Fruit fly (Drosophila melanogaster) whole organism: ENCODE measurements around the gene CG4313.

Source experiments
- CG8478 ChIP-seq: fragments of >200 bp; optimal IDR thresholded peaks from 2 replicates; lab custom pipeline; 2018; ENCODE audit warnings: inconsistent platforms
- Dll ChIP-seq: fragments of >200 bp; optimal IDR thresholded peaks from 2 replicates; lab custom pipeline; 2017
- EcR ChIP-seq, 2 experiments: fragments of >200 bp; optimal IDR thresholded peaks; 2 replicates each; lab custom pipeline; 2017; ENCODE audit warnings: missing biosample characterization in 2 of 2, missing genetic modification characterization in 2 of 2, missing genetic modification reagents in 2 of 2
- pan ChIP-seq: fragments of >200 bp; optimal IDR thresholded peaks from 2 replicates; lab custom pipeline; 2017
- psq ChIP-seq: fragments of >200 bp; optimal IDR thresholded peaks from 2 replicates; lab custom pipeline; 2017
- usp ChIP-seq: fragments of >200 bp; optimal IDR thresholded peaks from 2 replicates; lab custom pipeline; 2017; ENCODE audit warnings: missing biosample characterization, missing genetic modification characterization, mixed read lengths

The CG4313 gene

dm6 chrX:2071878-2072817, 30.5 kb downstream of the CG4313 start, which contains the start of gene Rtca:
Gene Rtca, plus strand, starts transcription at chrX:2072413.
- TF ChIP-seq CG8478 (lab: Kevin White, UChicago) (no peak), Dll (lab: Kevin White, UChicago) (peak; percentile 66)

dm6 chrX:2073325-2073724, 31.7 kb downstream of the CG4313 start, which contains the start of gene CG4199:
Gene CG4199, minus strand, starts transcription at chrX:2073483.
- TF ChIP-seq Dll (lab: Kevin White, UChicago) (no peak), EcR (GFP tag; optimal IDR thresholded peaks at IDR 0.05; lab: Kevin White, UChicago) (no peak), usp (GFP tag; lab: Kevin White, UChicago) (no peak), pan (lab: Kevin White, UChicago) (no peak), CG8478 (lab: Kevin White, UChicago) (no peak), psq (lab: Kevin White, UChicago) (no peak)

DNA sequence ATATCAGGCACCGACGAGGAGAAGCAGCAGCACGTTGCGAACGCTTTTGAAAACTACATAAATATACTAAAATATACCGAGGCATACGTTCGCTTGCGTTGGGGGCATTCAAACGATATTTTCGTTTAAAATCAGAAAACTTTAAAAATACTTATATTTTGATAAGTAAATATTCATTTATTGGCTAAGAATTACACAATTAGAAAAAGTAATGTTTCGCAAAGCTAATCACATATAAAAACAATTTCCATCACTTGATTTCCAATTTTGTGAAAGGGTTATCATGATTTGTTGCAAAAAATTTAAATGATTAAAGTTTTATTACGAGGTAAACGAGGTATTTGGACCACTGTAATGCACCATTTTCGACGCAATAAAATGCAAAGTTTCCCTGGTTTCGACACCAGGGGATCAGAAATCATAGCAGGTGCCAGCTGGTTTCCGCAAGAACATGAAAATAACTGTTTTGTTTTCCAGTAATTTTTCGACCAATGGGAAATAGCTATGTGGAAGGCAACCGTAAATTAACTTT, 34.2 kb downstream of the CG4313 start, which contains the start of gene CG4045:
Gene CG4045, minus strand, starts transcription at position 55 of the 532 bp plus-strand sequence.
- no peak for TF ChIP-seq EcR (GFP tag; optimal IDR thresholded peaks at IDR 0.05; lab: Kevin White, UChicago)

- TF ChIP-seq EcR (GFP tag; optimal IDR thresholded peaks at IDR 0.05; lab: Kevin White, UChicago) = no peak
- no peak for TF ChIP-seq usp (GFP tag; lab: Kevin White, UChicago)
- no peak for TF ChIP-seq Dll (lab: Kevin White, UChicago)
- no peak for TF ChIP-seq CG8478 (lab: Kevin White, UChicago)
- TF ChIP-seq psq (lab: Kevin White, UChicago) = no peak
- TF ChIP-seq pan (lab: Kevin White, UChicago) = no peak
These were observed 35.0 kb downstream of the CG4313 start, which contains the start of gene CG4025 for dm6 chrX:2076412-2077357. Gene CG4025, plus strand, starts transcription at chrX:2076966.

- TF ChIP-seq psq (lab: Kevin White, UChicago) (no peak), EcR (GFP tag; optimal IDR thresholded peaks at IDR 0.05; lab: Kevin White, UChicago) (no peak), Dll (lab: Kevin White, UChicago) (no peak), CG8478 (lab: Kevin White, UChicago) (no peak), pan (lab: Kevin White, UChicago) (no peak), usp (GFP tag; lab: Kevin White, UChicago) (no peak)
These were observed 38.8 kb downstream of the CG4313 start, which contains the start of the genes CG16903 and Unc-76 for dm6 chrX:2080367-2080927. Gene CG16903, minus strand, starts transcription at chrX:2080405. Gene Unc-76, plus strand, starts transcription at chrX:2080610.

dm6 chrX:2081848-2082365, 40.2 kb downstream of the CG4313 start:
- TF ChIP-seq Dll (lab: Kevin White, UChicago) (no peak), usp (GFP tag; lab: Kevin White, UChicago) (no peak), psq (lab: Kevin White, UChicago) (no peak), EcR (GFP tag; optimal IDR thresholded peaks at IDR 0.05; lab: Kevin White, UChicago) (no peak), pan (lab: Kevin White, UChicago) (no peak), CG8478 (lab: Kevin White, UChicago) (no peak)

DNA sequence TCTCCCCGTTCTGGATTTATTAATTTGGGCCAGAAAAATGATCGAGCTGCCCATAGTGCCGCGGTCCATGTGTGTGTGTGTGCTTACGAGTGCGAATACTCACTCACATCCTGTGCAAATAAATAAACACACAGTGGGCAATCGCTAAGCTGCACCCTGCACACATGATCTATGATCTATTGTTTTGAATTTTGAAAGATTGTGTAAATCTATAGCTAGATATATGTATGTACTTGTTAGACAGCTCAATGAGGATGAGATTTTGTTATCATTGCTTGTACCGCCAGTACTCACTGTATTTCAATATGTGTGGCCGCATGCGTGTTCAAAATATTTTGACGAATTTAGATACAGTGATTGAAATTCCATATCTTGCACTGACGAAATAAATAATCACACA, 41.4 kb downstream of the CG4313 start:
- TF ChIP-seq CG8478 (lab: Kevin White, UChicago) (no peak), psq (lab: Kevin White, UChicago) (no peak), pan (lab: Kevin White, UChicago) (no peak), usp (GFP tag; lab: Kevin White, UChicago) (no peak), Dll (lab: Kevin White, UChicago) (no peak), EcR (GFP tag; optimal IDR thresholded peaks at IDR 0.05; lab: Kevin White, UChicago) (no peak)

DNA sequence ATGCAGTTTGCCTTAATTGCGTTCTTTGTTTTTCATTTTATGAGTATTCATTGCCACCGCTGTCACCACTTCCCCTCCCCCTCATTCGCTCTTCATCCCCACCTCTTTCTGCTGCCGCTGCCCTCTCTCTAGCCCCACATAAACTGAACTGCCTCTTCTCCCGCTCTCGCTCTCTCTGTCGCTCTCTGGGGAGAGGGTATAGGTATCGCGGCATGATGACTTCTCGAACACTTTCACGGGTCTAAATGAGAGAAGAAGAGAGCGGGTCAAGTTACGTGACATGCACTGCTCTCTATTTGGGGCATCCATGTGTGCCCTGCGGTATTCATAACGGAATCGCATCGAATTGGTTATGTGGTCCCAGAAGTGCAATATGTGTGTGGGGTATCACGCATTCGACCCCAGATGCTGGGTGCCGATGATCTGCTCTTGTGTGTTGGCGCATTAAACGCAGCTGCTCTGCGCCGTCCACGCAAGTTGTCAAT, 42.1 kb downstream of the CG4313 start:
- TF ChIP-seq EcR (GFP tag; optimal IDR thresholded peaks at IDR 0.05; lab: Kevin White, UChicago) (no peak), Dll (lab: Kevin White, UChicago) (peak; percentile 76), pan (lab: Kevin White, UChicago) (peak; percentile 96)

dm6 chrX:2087501-2087900, 45.8 kb downstream of the CG4313 start:
- TF ChIP-seq psq (lab: Kevin White, UChicago) = no peak
- TF ChIP-seq usp (GFP tag; lab: Kevin White, UChicago) = no peak
- no peak for TF ChIP-seq pan (lab: Kevin White, UChicago)
- no peak for TF ChIP-seq EcR (GFP tag; optimal IDR thresholded peaks at IDR 0.05; lab: Kevin White, UChicago)
- no peak for TF ChIP-seq CG8478 (lab: Kevin White, UChicago)
- TF ChIP-seq Dll (lab: Kevin White, UChicago) = no peak

dm6 chrX:2088798-2089197, 47.1 kb downstream of the CG4313 start:
- TF ChIP-seq CG8478 (lab: Kevin White, UChicago) (no peak), psq (lab: Kevin White, UChicago) (no peak)
